Fruit fly (Drosophila melanogaster) whole organism, prepupa: Measurements from ENCODE around the gene RSG7.

Experiments used
- CG10631 ChIP-seq: fragments of 200-800 bp; sonication (Bioruptor generic); optimal IDR thresholded peaks from 2 replicates; lab custom pipeline; 2016; ENCODE audit warnings: missing biosample characterization, missing genetic modification characterization
- CG10669 ChIP-seq: fragments of 200-800 bp; sonication (Bioruptor generic); optimal IDR thresholded peaks from 3 replicates; lab custom pipeline; 2018; ENCODE audit warnings: missing biosample characterization, mild to moderate bottlenecking, missing genetic modification characterization, moderate library complexity
- CG11294 ChIP-seq: fragments of 200-800 bp; sonication (Bioruptor generic); IDR thresholded peaks from 2 replicates; pipeline ENCODE4 v1.3.6; 2022; ENCODE audit warnings: missing biosample characterization, missing genetic modification characterization
- CG11762 ChIP-seq: fragments of 200-800 bp; sonication (Bioruptor generic); optimal IDR thresholded peaks from 3 replicates; lab custom pipeline; 2016; ENCODE audit warnings: missing biosample characterization, missing genetic modification characterization; ENCODE audit not compliant: insufficient read depth
- CG11902 ChIP-seq: fragments of 200-800 bp; sonication (Bioruptor generic); optimal IDR thresholded peaks from 3 replicates; lab custom pipeline; 2016; ENCODE audit warnings: missing biosample characterization, missing genetic modification characterization
- CG15336 ChIP-seq: fragments of 200-800 bp; sonication (Bioruptor generic); IDR thresholded peaks from 2 replicates; pipeline ENCODE4 v1.3.6; 2022; ENCODE audit warnings: missing biosample characterization, missing genetic modification characterization
- CG1621 ChIP-seq: fragments of 200-800 bp; sonication (Bioruptor generic); optimal IDR thresholded peaks from 3 replicates; lab custom pipeline; 2018; ENCODE audit warnings: missing biosample characterization, mild to moderate bottlenecking, missing genetic modification characterization
- CG16779 ChIP-seq: fragments of 200-800 bp; sonication (Bioruptor generic); optimal IDR thresholded peaks from 3 replicates; lab custom pipeline; 2017; ENCODE audit warnings: missing biosample characterization, mild to moderate bottlenecking, missing genetic modification characterization
- CG32006 ChIP-seq: fragments of 200-800 bp; sonication (Bioruptor generic); optimal IDR thresholded peaks from 3 replicates; lab custom pipeline; 2017; ENCODE audit warnings: missing biosample characterization, mild to moderate bottlenecking, missing genetic modification characterization
- CG34406 ChIP-seq: fragments of 200-800 bp; sonication (Bioruptor generic); optimal IDR thresholded peaks from 3 replicates; lab custom pipeline; 2016; ENCODE audit warnings: missing biosample characterization, missing genetic modification characterization
- CG4318 ChIP-seq: fragments of 200-800 bp; sonication (Bioruptor generic); optimal IDR thresholded peaks from 3 replicates; lab custom pipeline; 2017; ENCODE audit warnings: missing biosample characterization, mild to moderate bottlenecking, missing genetic modification characterization
- CG6163 ChIP-seq: fragments of 200-800 bp; sonication (Bioruptor generic); IDR thresholded peaks from 3 replicates; pipeline ENCODE4 v1.3.6; 2022; ENCODE audit warnings: missing biosample characterization, missing genetic modification characterization
- CG6276 ChIP-seq: fragments of 200-800 bp; sonication (Bioruptor generic); optimal IDR thresholded peaks from 2 replicates; lab custom pipeline; 2017; ENCODE audit warnings: missing biosample characterization, mild to moderate bottlenecking, missing genetic modification characterization
- CG6792 ChIP-seq: fragments of 200-800 bp; sonication (Bioruptor generic); optimal IDR thresholded peaks from 3 replicates; lab custom pipeline; 2016; ENCODE audit warnings: missing biosample characterization, missing genetic modification characterization
- CG6808 ChIP-seq: fragments of 200-800 bp; sonication (Bioruptor generic); optimal IDR thresholded peaks from 3 replicates; lab custom pipeline; 2017; ENCODE audit warnings: missing biosample characterization, missing genetic modification characterization, mild to moderate bottlenecking, moderate library complexity, missing genetic modification reagents
- CG7368 ChIP-seq: fragments of 200-800 bp; sonication (Bioruptor generic); optimal IDR thresholded peaks from 3 replicates; lab custom pipeline; 2016; ENCODE audit warnings: missing biosample characterization, missing genetic modification characterization
- CG8119 ChIP-seq: fragments of 200-800 bp; sonication (Bioruptor generic); IDR thresholded peaks from 3 replicates; pipeline ENCODE4 v1.3.6; 2022; ENCODE audit warnings: missing biosample characterization, missing genetic modification characterization
- CG8319 ChIP-seq: fragments of 200-800 bp; sonication (Bioruptor generic); optimal IDR thresholded peaks from 3 replicates; lab custom pipeline; 2016; ENCODE audit warnings: missing biosample characterization, missing genetic modification characterization
- CG8632 ChIP-seq: fragments of 200-800 bp; sonication (Bioruptor generic); optimal IDR thresholded peaks from 3 replicates; lab custom pipeline; 2016; ENCODE audit warnings: missing biosample characterization, missing genetic modification characterization
- CG9139 ChIP-seq: fragments of 200-800 bp; sonication (Bioruptor generic); optimal IDR thresholded peaks from 3 replicates; lab custom pipeline; 2017; ENCODE audit warnings: missing biosample characterization, mild to moderate bottlenecking, missing genetic modification characterization
- Eip78C ChIP-seq: fragments of 200-800 bp; sonication (Bioruptor generic); peaks from one replicate; lab custom pipeline; 2016; ENCODE audit warnings: missing biosample characterization, missing genetic modification characterization
- Eip93F ChIP-seq: fragments of 200-800 bp; sonication (Bioruptor generic); optimal IDR thresholded peaks from 2 replicates; lab custom pipeline; 2016; ENCODE audit warnings: missing biosample characterization, mild to moderate bottlenecking, missing genetic modification characterization
- Ets21C ChIP-seq: fragments of 200-800 bp; sonication (Bioruptor generic); optimal IDR thresholded peaks from 3 replicates; lab custom pipeline; 2016; ENCODE audit warnings: missing biosample characterization, missing genetic modification characterization
- Ets96B ChIP-seq: fragments of 200-800 bp; optimal IDR thresholded peaks from 2 replicates; lab custom pipeline; 2019; ENCODE audit warnings: missing biosample characterization, mild to moderate bottlenecking, missing genetic modification characterization, moderate library complexity
- Gug ChIP-seq: fragments of 200-800 bp; sonication (Bioruptor generic); IDR thresholded peaks from 2 replicates; pipeline ENCODE4 v1.3.6; 2022; ENCODE audit warnings: missing biosample characterization, missing genetic modification characterization
- OdsH ChIP-seq: fragments of 200-800 bp; sonication (Bioruptor generic); optimal IDR thresholded peaks from 3 replicates; lab custom pipeline; 2016; ENCODE audit warnings: missing biosample characterization, missing genetic modification characterization
- Sox102F ChIP-seq: fragments of 200-800 bp; sonication (Bioruptor generic); optimal IDR thresholded peaks from 2 replicates; lab custom pipeline; 2016; ENCODE audit warnings: missing biosample characterization, mild to moderate bottlenecking, missing genetic modification characterization
- Sox15 ChIP-seq: fragments of 200-800 bp; sonication (Bioruptor generic); optimal IDR thresholded peaks from 3 replicates; lab custom pipeline; 2016; ENCODE audit warnings: missing biosample characterization, missing genetic modification characterization
- acj6 ChIP-seq: fragments of 200-800 bp; sonication (Bioruptor generic); optimal IDR thresholded peaks from 3 replicates; lab custom pipeline; 2016; ENCODE audit warnings: missing biosample characterization, missing genetic modification characterization
- cyc ChIP-seq: fragments of 200-800 bp; sonication (Bioruptor generic); optimal IDR thresholded peaks from 3 replicates; lab custom pipeline; 2016; ENCODE audit warnings: missing biosample characterization, missing genetic modification characterization
- eg ChIP-seq: fragments of 200-800 bp; sonication (Bioruptor generic); IDR thresholded peaks from 3 replicates; pipeline ENCODE4 v1.3.6; 2022; ENCODE audit warnings: missing biosample characterization, missing genetic modification characterization
- fd59A ChIP-seq: fragments of 200-800 bp; sonication (Bioruptor generic); optimal IDR thresholded peaks from 2 replicates; lab custom pipeline; 2017; ENCODE audit warnings: missing biosample characterization, mild to moderate bottlenecking, missing genetic modification characterization, missing genetic modification reagents
- net ChIP-seq: fragments of 200-800 bp; sonication (Bioruptor generic); optimal IDR thresholded peaks from 3 replicates; lab custom pipeline; 2016; ENCODE audit warnings: missing biosample characterization, missing genetic modification characterization
- pdm3 ChIP-seq: fragments of 200-800 bp; sonication (Bioruptor generic); optimal IDR thresholded peaks from 3 replicates; lab custom pipeline; 2016; ENCODE audit warnings: missing biosample characterization, missing genetic modification characterization
- salr ChIP-seq, 2 experiments: fragments of 200-800 bp; sonication (Bioruptor generic); optimal IDR thresholded peaks; 3 replicates each; lab custom pipeline; 2016 to 2018; ENCODE audit warnings: missing biosample characterization in 2 of 2, missing genetic modification characterization in 2 of 2, mild to moderate bottlenecking in 1 of 2
- spab ChIP-seq: fragments of 200-800 bp; sonication (Bioruptor generic); optimal IDR thresholded peaks from 2 replicates; lab custom pipeline; 2017; ENCODE audit warnings: missing biosample characterization, mild to moderate bottlenecking, missing genetic modification characterization, missing genetic modification reagents
- svp ChIP-seq: fragments of 200-800 bp; sonication (Bioruptor generic); peaks from one replicate; lab custom pipeline; 2016; ENCODE audit warnings: missing biosample characterization, missing genetic modification characterization
- vri ChIP-seq: fragments of 200-800 bp; sonication (Bioruptor generic); optimal IDR thresholded peaks from 3 replicates; lab custom pipeline; 2016; ENCODE audit warnings: missing biosample characterization, mild to moderate bottlenecking, missing genetic modification characterization

Gene RSG7

DNA sequence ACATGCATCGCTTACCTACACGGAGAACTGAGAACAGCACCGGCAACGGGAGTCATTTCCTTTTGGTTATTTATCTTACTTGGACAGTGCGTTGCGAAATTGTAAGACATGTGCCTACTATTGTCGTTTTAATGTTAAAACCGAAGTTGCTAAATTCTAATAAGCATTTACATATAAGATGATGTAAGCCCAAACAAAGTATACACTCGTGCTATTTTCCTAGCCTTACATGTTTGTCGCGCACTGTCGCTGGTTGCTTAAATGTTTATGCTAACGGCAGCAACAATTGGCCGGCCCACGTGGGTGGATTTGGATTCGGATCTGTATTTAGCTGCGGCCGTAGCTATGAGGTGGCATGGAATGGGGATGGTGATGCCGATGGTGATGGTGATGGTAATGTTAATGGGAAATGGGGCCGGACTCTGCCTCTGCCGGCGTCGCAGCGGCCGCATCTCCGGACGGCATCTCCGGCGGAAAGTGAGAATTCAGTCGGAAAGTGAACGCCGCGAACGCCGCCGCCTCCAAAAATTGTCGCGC is 33.0 kb downstream of the RSG7 start, which contains the start of gene CG4829 (continued):
- TF ChIP-seq CG6792 (GFP tag; lab: Kevin White, UChicago) (peak; percentile 25), CG15336 (GFP tag; lab: Robert Waterston, UW) (peak; percentile 67; the same call in 1 of the 2 replicates), CG10669 (peak; percentile 55), CG11902 (peak; percentile 43), CG11294 (GFP tag; lab: Robert Waterston, UW) (no peak), Eip93F (no peak), CG6163 (GFP tag; lab: Robert Waterston, UW) (peak; percentile 77), fd59A (no peak), CG34406 (GFP tag; lab: Kevin White, UChicago) (peak; percentile 29), net (GFP tag; lab: Kevin White, UChicago) (peak; percentile 18), Ets96B (tag; lab: Kevin White, UChicago) (peak; percentile 45), CG8632 (GFP tag; lab: Kevin White, UChicago) (peak; percentile 31), Ets21C (peak; percentile 3), salr (GFP tag; optimal IDR thresholded peaks at IDR 0.05; lab: Kevin White, UChicago) (no peak), Sox15 (GFP tag; lab: Kevin White, UChicago) (peak; percentile 18), CG1621 (tag; lab: Kevin White, UChicago) (peak; percentile 19), cyc (GFP tag; lab: Kevin White, UChicago) (peak; percentile 63), vri (GFP tag; lab: Kevin White, UChicago) (no peak), svp (peak; percentile 65), CG32006 (GFP tag; lab: Kevin White, UChicago) (peak; percentile 58), CG6276 (GFP tag; lab: Kevin White, UChicago) (no peak), CG11762 (GFP tag; lab: Kevin White, UChicago) (peak; percentile 5), acj6 (peak; percentile 36), CG6808 (GFP tag; lab: Kevin White, UChicago) (no peak), Sox102F (GFP tag; lab: Kevin White, UChicago) (peak; percentile 26)

- TF ChIP-seq CG4318 (GFP tag; lab: Kevin White, UChicago): no peak
- no peak for TF ChIP-seq svp
- no peak for TF ChIP-seq eg (GFP tag; lab: Robert Waterston, UW)
- no peak for TF ChIP-seq CG6792 (GFP tag; lab: Kevin White, UChicago)
- no peak for TF ChIP-seq Gug
- no peak for TF ChIP-seq salr (GFP tag; optimal IDR thresholded peaks at IDR 0.05; lab: Kevin White, UChicago)
- no peak for TF ChIP-seq pdm3 (GFP tag; lab: Kevin White, UChicago)
- no peak for TF ChIP-seq spab (GFP tag; lab: Kevin White, UChicago)
These were observed 35.1 kb downstream of the RSG7 start for dm6 chrX:16809093-16809492.

dm6 chrX:16808654-16809053 is 35.6 kb downstream of the RSG7 start:
- TF ChIP-seq eg (GFP tag; lab: Robert Waterston, UW): no peak
- peak; percentile 29 for TF ChIP-seq Eip78C (GFP tag; lab: Kevin White, UChicago)
- no peak for TF ChIP-seq CG8119 (GFP tag; lab: Robert Waterston, UW)
- TF ChIP-seq CG8319: no peak
- TF ChIP-seq CG9139 (GFP tag; lab: Kevin White, UChicago): no peak

dm6 chrX:16805768-16806167 is 38.5 kb downstream of the RSG7 start, which contains the start of gene ppk28:
ppk28 (plus strand) TSS chrX:16806068.
- TF ChIP-seq CG4318 (GFP tag; lab: Kevin White, UChicago): no peak
- no peak for TF ChIP-seq CG10631 (GFP tag; lab: Kevin White, UChicago)
- no peak for TF ChIP-seq CG6792 (GFP tag; lab: Kevin White, UChicago)
- no peak for TF ChIP-seq CG8119 (GFP tag; lab: Robert Waterston, UW)
- no peak for TF ChIP-seq CG34406 (GFP tag; lab: Kevin White, UChicago)
- TF ChIP-seq OdsH (GFP tag; lab: Kevin White, UChicago): no peak
- TF ChIP-seq CG1621 (tag; lab: Kevin White, UChicago): no peak
- no peak for TF ChIP-seq CG7368 (GFP tag; lab: Kevin White, UChicago)
- TF ChIP-seq CG11762 (GFP tag; lab: Kevin White, UChicago): no peak
- TF ChIP-seq net (GFP tag; lab: Kevin White, UChicago): no peak
- TF ChIP-seq Gug: no peak
- no peak for TF ChIP-seq CG16779 (tag; lab: Kevin White, UChicago)
- no peak for TF ChIP-seq fd59A
- no peak for TF ChIP-seq CG10669
